Worm (Caenorhabditis elegans) whole organism, L4 larva: ENCODE measurements around the gene dgn-2.

Experiments
- fos-1 ChIP-seq: fragments of 150-350 bp; optimal IDR thresholded peaks from 2 replicates; lab custom pipeline; 2014; ENCODE audit warnings: missing biosample characterization, missing genetic modification characterization
- nhr-11 ChIP-seq: fragments of 150-350 bp; optimal IDR thresholded peaks from 2 replicates; lab custom pipeline; 2014; ENCODE audit warnings: missing biosample characterization, missing genetic modification characterization
- skn-1 ChIP-seq: fragments of 150-350 bp; optimal IDR thresholded peaks from 2 replicates; lab custom pipeline; 2014; ENCODE audit warnings: missing biosample characterization, missing genetic modification characterization
- ztf-11 ChIP-seq: fragments of 150-350 bp; optimal IDR thresholded peaks from 2 replicates; lab custom pipeline; 2014; ENCODE audit warnings: missing biosample characterization, missing genetic modification characterization

DNA sequence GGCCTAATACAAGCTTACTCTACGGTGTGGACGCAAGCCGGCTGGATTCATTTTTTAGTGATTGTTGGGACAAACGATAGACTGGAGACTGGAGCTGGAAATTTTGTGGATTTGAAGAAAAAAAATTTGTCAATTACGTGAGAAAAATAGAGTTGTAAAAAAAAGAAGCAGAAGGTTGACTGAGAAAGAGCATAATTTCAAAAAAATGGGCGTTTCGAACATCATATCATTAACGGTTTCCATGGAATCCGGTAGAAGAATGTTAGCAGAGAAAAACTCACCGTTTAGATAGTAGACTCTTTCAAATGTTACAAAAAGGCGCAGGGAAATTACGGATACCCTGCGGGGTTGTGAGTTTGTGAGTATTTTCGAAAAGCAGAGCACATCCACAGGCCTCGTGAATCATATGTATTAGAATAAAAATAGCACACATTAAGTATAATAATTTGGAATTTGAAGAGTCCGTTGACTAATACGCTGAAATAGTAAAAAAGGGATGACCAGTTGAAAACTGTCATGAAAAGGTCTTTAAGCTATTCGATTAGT, 3.5 kb upstream of the dgn-2 start, which contains the start of gene F56C3.7:
- TF ChIP-seq fos-1 (tag; lab: Kevin White, UChicago) (no peak), skn-1 (tag; lab: Kevin White, UChicago) (no peak), ztf-11 (tag; lab: Kevin White, UChicago) (no peak), nhr-11 (tag; lab: Kevin White, UChicago) (no peak)
